Worm (Caenorhabditis elegans) whole organism, young adult: ENCODE measurements around the gene ZK616.1.

Source experiments
- B0035.1 ChIP-seq: sonication (generic microtip); optimal IDR thresholded peaks from 2 replicates; lab custom pipeline; 2016; ENCODE audit warnings: missing genetic modification characterization, mild to moderate bottlenecking, missing compliant biosample characterization, missing genotype, missing genetic modification reagents
- K11D2.4 ChIP-seq: fragments of 200-800 bp; sonication (Bioruptor generic); IDR thresholded peaks from 2 replicates; pipeline ENCODE4 v1.3.6; 2022; ENCODE audit warnings: missing genetic modification reagents, missing genetic modification characterization, missing compliant biosample characterization
- Y67H2A.10 ChIP-seq: fragments of 200-800 bp; sonication (Bioruptor generic); conservative IDR thresholded peaks from 2 replicates; pipeline ENCODE4 v1.3.6; 2022; ENCODE audit warnings: missing genetic modification reagents, missing genetic modification characterization, missing compliant biosample characterization
- egl-18 ChIP-seq: fragments of 200-800 bp; sonication (Bioruptor generic); IDR thresholded peaks from 2 replicates; pipeline ENCODE4 v1.3.6; 2022; ENCODE audit warnings: missing genetic modification reagents, missing genetic modification characterization, missing compliant biosample characterization
- gei-17 ChIP-seq: fragments of 200-800 bp; sonication (Bioruptor generic); optimal IDR thresholded peaks from 2 replicates; lab custom pipeline; 2018; ENCODE audit warnings: mild to moderate bottlenecking, missing genetic modification characterization, missing compliant biosample characterization
- hsf-1 ChIP-seq: fragments of 200-800 bp; sonication (Bioruptor generic); IDR thresholded peaks from 2 replicates; pipeline ENCODE4 v1.3.6; 2022; ENCODE audit warnings: missing genetic modification reagents, missing genetic modification characterization, missing compliant biosample characterization
- lin-26 ChIP-seq: fragments of 200-800 bp; sonication (Bioruptor generic); IDR thresholded peaks from 2 replicates; pipeline ENCODE4 v1.3.6; 2022; ENCODE audit warnings: missing genetic modification reagents, missing genetic modification characterization, missing compliant biosample characterization
- mel-28 ChIP-seq: sonication (generic microtip); optimal IDR thresholded peaks from 2 replicates; lab custom pipeline; 2016; ENCODE audit warnings: borderline replicate concordance, mild to moderate bottlenecking, missing genetic modification characterization, missing compliant biosample characterization
- nhr-120 ChIP-seq: fragments of 200-800 bp; sonication (Bioruptor generic); IDR thresholded peaks from 2 replicates; pipeline ENCODE4 v1.3.6; 2022; ENCODE audit warnings: missing genetic modification characterization, missing compliant biosample characterization
- rcor-1 ChIP-seq: fragments of 200-800 bp; sonication (Bioruptor generic); IDR thresholded peaks from 2 replicates; pipeline ENCODE4 v1.3.6; 2022; ENCODE audit warnings: missing genetic modification reagents, missing genetic modification characterization, missing compliant biosample characterization
- unc-130 ChIP-seq: sonication (generic microtip); optimal IDR thresholded peaks from 2 replicates; lab custom pipeline; 2016; ENCODE audit warnings: missing genetic modification reagents, missing genetic modification characterization, missing compliant biosample characterization

ce11 chrIV:5400609-5401008, at the start of gene ZK616.1:
- TF ChIP-seq hsf-1 (GFP tag; lab: Robert Waterston, UW) (no peak), nhr-120 (GFP tag; lab: Robert Waterston, UW) (no peak), Y67H2A.10 (GFP tag; lab: Robert Waterston, UW) (no peak), B0035.1 (tag; lab: Kevin White, UChicago) (no peak), mel-28 (tag; lab: Kevin White, UChicago) (no peak), K11D2.4 (GFP tag; lab: Robert Waterston, UW) (no peak), unc-130 (GFP tag; lab: Kevin White, UChicago) (no peak), rcor-1 (no peak), gei-17 (GFP tag; lab: Kevin White, UChicago) (no peak), egl-18 (GFP tag; lab: Robert Waterston, UW) (no peak), lin-26 (GFP tag; lab: Robert Waterston, UW) (no peak)
